Fruit fly (Drosophila melanogaster) whole organism, prepupa: ENCODE data around the gene CG8483.
A peak's percentile ranks its signal among the peaks of the same experiment; 100 is the strongest.

ENCODE experiments used
- Blimp-1 ChIP-seq: fragments of 200-800 bp; sonication (Bioruptor generic); optimal IDR thresholded peaks from 3 replicates; lab custom pipeline; 2017; ENCODE audit warnings: missing biosample characterization, missing genetic modification characterization, mild to moderate bottlenecking, moderate library complexity, missing genetic modification reagents
- CG10631 ChIP-seq: fragments of 200-800 bp; sonication (Bioruptor generic); optimal IDR thresholded peaks from 2 replicates; lab custom pipeline; 2016; ENCODE audit warnings: missing biosample characterization, missing genetic modification characterization
- CG10669 ChIP-seq: fragments of 200-800 bp; sonication (Bioruptor generic); optimal IDR thresholded peaks from 3 replicates; lab custom pipeline; 2018; ENCODE audit warnings: missing biosample characterization, mild to moderate bottlenecking, missing genetic modification characterization, moderate library complexity
- CG15336 ChIP-seq: fragments of 200-800 bp; sonication (Bioruptor generic); IDR thresholded peaks from 2 replicates; pipeline ENCODE4 v1.3.6; 2022; ENCODE audit warnings: missing biosample characterization, missing genetic modification characterization
- CG1621 ChIP-seq: fragments of 200-800 bp; sonication (Bioruptor generic); optimal IDR thresholded peaks from 3 replicates; lab custom pipeline; 2018; ENCODE audit warnings: missing biosample characterization, mild to moderate bottlenecking, missing genetic modification characterization
- CG16779 ChIP-seq: fragments of 200-800 bp; sonication (Bioruptor generic); optimal IDR thresholded peaks from 3 replicates; lab custom pipeline; 2017; ENCODE audit warnings: missing biosample characterization, mild to moderate bottlenecking, missing genetic modification characterization
- CG3032 ChIP-seq: fragments of 200-800 bp; optimal IDR thresholded peaks from 2 replicates; lab custom pipeline; 2019; ENCODE audit warnings: missing biosample characterization, mild to moderate bottlenecking, missing genetic modification characterization, moderate library complexity
- CG31627 ChIP-seq: fragments of 200-800 bp; sonication (Bioruptor generic); optimal IDR thresholded peaks from 3 replicates; lab custom pipeline; 2016; ENCODE audit warnings: missing biosample characterization, missing genetic modification characterization
- CG34406 ChIP-seq: fragments of 200-800 bp; sonication (Bioruptor generic); optimal IDR thresholded peaks from 3 replicates; lab custom pipeline; 2016; ENCODE audit warnings: missing biosample characterization, missing genetic modification characterization
- CG3919 ChIP-seq: fragments of 200-800 bp; sonication (Bioruptor generic); optimal IDR thresholded peaks from 3 replicates; lab custom pipeline; 2016; ENCODE audit warnings: missing biosample characterization, missing genetic modification characterization
- CG6163 ChIP-seq: fragments of 200-800 bp; sonication (Bioruptor generic); IDR thresholded peaks from 3 replicates; pipeline ENCODE4 v1.3.6; 2022; ENCODE audit warnings: missing biosample characterization, missing genetic modification characterization
- CG6276 ChIP-seq: fragments of 200-800 bp; sonication (Bioruptor generic); optimal IDR thresholded peaks from 2 replicates; lab custom pipeline; 2017; ENCODE audit warnings: missing biosample characterization, mild to moderate bottlenecking, missing genetic modification characterization
- CG7368 ChIP-seq: fragments of 200-800 bp; sonication (Bioruptor generic); optimal IDR thresholded peaks from 3 replicates; lab custom pipeline; 2016; ENCODE audit warnings: missing biosample characterization, missing genetic modification characterization
- CG8319 ChIP-seq: fragments of 200-800 bp; sonication (Bioruptor generic); optimal IDR thresholded peaks from 3 replicates; lab custom pipeline; 2016; ENCODE audit warnings: missing biosample characterization, missing genetic modification characterization
- CG8632 ChIP-seq: fragments of 200-800 bp; sonication (Bioruptor generic); optimal IDR thresholded peaks from 3 replicates; lab custom pipeline; 2016; ENCODE audit warnings: missing biosample characterization, missing genetic modification characterization
- Eip75B ChIP-seq: fragments of 200-800 bp; sonication (Bioruptor generic); optimal IDR thresholded peaks from 3 replicates; lab custom pipeline; 2016; ENCODE audit warnings: missing biosample characterization, missing genetic modification characterization
- Eip78C ChIP-seq: fragments of 200-800 bp; sonication (Bioruptor generic); peaks from one replicate; lab custom pipeline; 2016; ENCODE audit warnings: missing biosample characterization, missing genetic modification characterization
- Eip93F ChIP-seq: fragments of 200-800 bp; sonication (Bioruptor generic); optimal IDR thresholded peaks from 2 replicates; lab custom pipeline; 2016; ENCODE audit warnings: missing biosample characterization, mild to moderate bottlenecking, missing genetic modification characterization
- Ets96B ChIP-seq: fragments of 200-800 bp; optimal IDR thresholded peaks from 2 replicates; lab custom pipeline; 2019; ENCODE audit warnings: missing biosample characterization, mild to moderate bottlenecking, missing genetic modification characterization, moderate library complexity
- Hr38 ChIP-seq: sonication (Bioruptor generic); optimal IDR thresholded peaks from 2 replicates; lab custom pipeline; 2016; ENCODE audit warnings: missing biosample characterization, missing genetic modification characterization
- Hr39 ChIP-seq: fragments of 200-800 bp; sonication (Bioruptor generic); optimal IDR thresholded peaks from 2 replicates; lab custom pipeline; 2016; ENCODE audit warnings: missing biosample characterization, missing genetic modification characterization
- Lpt ChIP-seq: fragments of 200-800 bp; sonication (Bioruptor generic); optimal IDR thresholded peaks from 3 replicates; lab custom pipeline; 2016; ENCODE audit warnings: missing biosample characterization, missing genetic modification characterization
- Met ChIP-seq: fragments of 200-800 bp; sonication (Bioruptor generic); optimal IDR thresholded peaks from 3 replicates; lab custom pipeline; 2016; ENCODE audit warnings: missing biosample characterization, missing genetic modification characterization
- Sox102F ChIP-seq: fragments of 200-800 bp; sonication (Bioruptor generic); optimal IDR thresholded peaks from 2 replicates; lab custom pipeline; 2016; ENCODE audit warnings: missing biosample characterization, mild to moderate bottlenecking, missing genetic modification characterization
- Sox14 ChIP-seq: fragments of 200-800 bp; sonication (Bioruptor generic); optimal IDR thresholded peaks from 3 replicates; lab custom pipeline; 2016; ENCODE audit warnings: missing biosample characterization, missing genetic modification characterization
- dsx ChIP-seq: fragments of 200-800 bp; optimal IDR thresholded peaks from 3 replicates; lab custom pipeline; 2019; ENCODE audit warnings: missing biosample characterization, mild to moderate bottlenecking, missing genetic modification characterization, moderate library complexity; ENCODE audit not compliant: poor library complexity, severe bottlenecking
- eg ChIP-seq: fragments of 200-800 bp; sonication (Bioruptor generic); IDR thresholded peaks from 3 replicates; pipeline ENCODE4 v1.3.6; 2022; ENCODE audit warnings: missing biosample characterization, missing genetic modification characterization
- esn ChIP-seq: fragments of 200-800 bp; sonication (Bioruptor generic); optimal IDR thresholded peaks from 2 replicates; lab custom pipeline; 2016; ENCODE audit warnings: missing biosample characterization, mild to moderate bottlenecking, missing genetic modification characterization, moderate library complexity
- fd59A ChIP-seq: fragments of 200-800 bp; sonication (Bioruptor generic); optimal IDR thresholded peaks from 2 replicates; lab custom pipeline; 2017; ENCODE audit warnings: missing biosample characterization, mild to moderate bottlenecking, missing genetic modification characterization, missing genetic modification reagents
- fd85E ChIP-seq: fragments of 200-800 bp; sonication (Bioruptor generic); optimal IDR thresholded peaks from 3 replicates; lab custom pipeline; 2016; ENCODE audit warnings: missing biosample characterization, missing genetic modification characterization
- fkh ChIP-seq: fragments of 200-800 bp; sonication (Bioruptor generic); optimal IDR thresholded peaks from 3 replicates; lab custom pipeline; 2017; ENCODE audit warnings: missing biosample characterization, mild to moderate bottlenecking, missing genetic modification characterization, moderate library complexity
- pdm3 ChIP-seq: fragments of 200-800 bp; sonication (Bioruptor generic); optimal IDR thresholded peaks from 3 replicates; lab custom pipeline; 2016; ENCODE audit warnings: missing biosample characterization, missing genetic modification characterization
- spab ChIP-seq: fragments of 200-800 bp; sonication (Bioruptor generic); optimal IDR thresholded peaks from 2 replicates; lab custom pipeline; 2017; ENCODE audit warnings: missing biosample characterization, mild to moderate bottlenecking, missing genetic modification characterization, missing genetic modification reagents
- svp ChIP-seq: fragments of 200-800 bp; sonication (Bioruptor generic); peaks from one replicate; lab custom pipeline; 2016; ENCODE audit warnings: missing biosample characterization, missing genetic modification characterization
- vri ChIP-seq: fragments of 200-800 bp; sonication (Bioruptor generic); optimal IDR thresholded peaks from 3 replicates; lab custom pipeline; 2016; ENCODE audit warnings: missing biosample characterization, mild to moderate bottlenecking, missing genetic modification characterization

CG8483 gene

dm6 chr3R:13214347-13214746 lies at the start of gene CG8483:
CG8483 (minus strand) TSS chr3R:13214465.
- TF ChIP-seq fkh (GFP tag; lab: Kevin White, UChicago): peak; percentile 4
- TF ChIP-seq CG10669: no peak

dm6 chr3R:13261706-13262105 lies 47.4 kb upstream of the CG8483 start:
- TF ChIP-seq Blimp-1 (no peak), Eip93F (GFP tag; lab: Kevin White, UChicago) (no peak), CG3032 (tag; lab: Kevin White, UChicago) (no peak), fd59A (GFP tag; lab: Kevin White, UChicago) (no peak), spab (no peak), fkh (GFP tag; lab: Kevin White, UChicago) (no peak), Eip75B (GFP tag; lab: Kevin White, UChicago) (no peak), pdm3 (GFP tag; lab: Kevin White, UChicago) (no peak), Sox102F (GFP tag; lab: Kevin White, UChicago) (no peak), dsx (GFP tag; lab: Kevin White, UChicago) (no peak), vri (no peak), CG31627 (GFP tag; lab: Kevin White, UChicago) (no peak), Hr39 (GFP tag; lab: Kevin White, UChicago) (no peak), Eip78C (GFP tag; lab: Kevin White, UChicago) (no peak), fd85E (GFP tag; lab: Kevin White, UChicago) (no peak), CG3919 (GFP tag; lab: Kevin White, UChicago) (no peak), Ets96B (no peak), Lpt (GFP tag; lab: Kevin White, UChicago) (no peak)

- TF ChIP-seq CG6163 (peak; percentile 29; the same call in 1 of the 3 replicates), Sox14 (GFP tag; lab: Kevin White, UChicago) (peak; percentile 1), Sox102F (GFP tag; lab: Kevin White, UChicago) (peak; percentile 51), CG16779 (tag; lab: Kevin White, UChicago) (no peak), Met (GFP tag; lab: Kevin White, UChicago) (peak; percentile 15), Eip78C (GFP tag; lab: Kevin White, UChicago) (peak; percentile 71), Blimp-1 (no peak), CG15336 (peak; percentile 56; the same call in 1 of the 2 replicates), eg (GFP tag; lab: Robert Waterston, UW) (peak; percentile 51; the same call in 1 of the 3 replicates), esn (GFP tag; lab: Kevin White, UChicago) (peak; percentile 16), fkh (GFP tag; lab: Kevin White, UChicago) (peak; percentile 70), svp (GFP tag; lab: Kevin White, UChicago) (peak; percentile 92), Ets96B (no peak), Eip93F (GFP tag; lab: Kevin White, UChicago) (no peak), CG8632 (GFP tag; lab: Kevin White, UChicago) (peak; percentile 6), CG34406 (GFP tag; lab: Kevin White, UChicago) (peak; percentile 8), CG1621 (peak; percentile 1), CG8319 (GFP tag; lab: Kevin White, UChicago) (no peak), vri (peak; percentile 26)
Measured at dm6 chr3R:13260114-13260673, 45.9 kb upstream of the CG8483 start, which contains the start of gene CG11686. CG11686 (plus strand) TSS chr3R:13260356.

- TF ChIP-seq CG10669: no peak
- peak; percentile 55 for TF ChIP-seq fkh (GFP tag; lab: Kevin White, UChicago)
- TF ChIP-seq Hr38: no peak
- TF ChIP-seq CG7368: no peak
- TF ChIP-seq Eip93F (GFP tag; lab: Kevin White, UChicago): no peak
- peak; percentile 72 for TF ChIP-seq Eip78C (GFP tag; lab: Kevin White, UChicago)
- TF ChIP-seq CG6276 (GFP tag; lab: Kevin White, UChicago): no peak
- no peak for TF ChIP-seq CG10631
Measured at dm6 chr3R:13258696-13259567, 44.7 kb upstream of the CG8483 start, which contains the start of gene Ace. Ace (minus strand) TSS chr3R:13259517.
